Worm (Caenorhabditis elegans): ENCODE measurements around the gene F13E9.16.

ce11 chrIV:10913081-10913480 is 25.9 kb upstream of the F13E9.16 start, which contains the start of gene ZK593.2:
- TF ChIP-seq zag-1 (tag; optimal IDR thresholded peaks at IDR 0.05) (no peak), snpc-4 (tag; optimal IDR thresholded peaks at IDR 0.05) (no peak), elt-2 (tag; optimal IDR thresholded peaks at IDR 0.05) (no peak), ztf-11 (tag; optimal IDR thresholded peaks at IDR 0.05) (no peak)

Data from whole organism, L1 larva.